Worm (Caenorhabditis elegans) whole organism, mixed stage, embryonic: ENCODE measurements around the gene K07F5.15.

Experiments used
- elt-3 ChIP-seq: fragments of 150-350 bp; optimal IDR thresholded peaks from 2 replicates; lab custom pipeline; 2014; ENCODE audit warnings: missing biosample characterization, missing genetic modification characterization
- unc-39 ChIP-seq: fragments of 150-350 bp; optimal IDR thresholded peaks from 2 replicates; lab custom pipeline; 2014; ENCODE audit warnings: missing biosample characterization, missing genetic modification characterization

DNA sequence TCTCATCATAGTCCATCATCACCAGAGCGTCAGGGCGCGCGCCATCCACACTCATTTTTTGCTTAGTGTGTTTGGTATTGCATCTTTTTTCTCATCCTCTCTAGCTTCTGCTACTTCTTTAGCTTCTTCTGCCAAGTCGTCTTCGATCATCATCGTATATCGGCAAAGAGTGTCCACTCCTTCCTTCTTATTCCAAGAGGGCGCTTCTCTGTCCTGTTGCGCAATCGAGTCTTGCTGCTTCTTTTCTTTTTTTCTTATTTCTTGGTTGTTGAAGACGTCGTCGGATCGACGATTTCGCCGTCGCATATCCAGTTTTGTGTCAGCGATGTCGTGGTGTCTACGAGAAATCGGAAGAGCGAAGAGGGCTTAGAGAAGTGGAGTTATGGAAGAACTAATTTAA lies 48.2 kb downstream of the K07F5.15 start:
- TF ChIP-seq elt-3 (tag; lab: Kevin White, UChicago): no peak
- TF ChIP-seq unc-39 (tag; lab: Kevin White, UChicago): no peak
